Worm (Caenorhabditis elegans) whole organism, young adult: ENCODE data around the gene srh-308.

Source experiments
- B0035.1 ChIP-seq: sonication (generic microtip); optimal IDR thresholded peaks from 2 replicates; lab custom pipeline; 2016; ENCODE audit warnings: missing genetic modification characterization, mild to moderate bottlenecking, missing compliant biosample characterization, missing genotype, missing genetic modification reagents
- B0261.1 ChIP-seq: sonication (generic microtip); optimal IDR thresholded peaks from 2 replicates; lab custom pipeline; 2016; ENCODE audit warnings: mild to moderate bottlenecking, missing genetic modification characterization, moderate library complexity, missing compliant biosample characterization
- B0336.3 ChIP-seq: fragments of 200-800 bp; sonication (Bioruptor generic); IDR thresholded peaks from 2 replicates; pipeline ENCODE4 v1.3.6; 2022; ENCODE audit warnings: missing genetic modification characterization, missing compliant biosample characterization
- C06A6.2 ChIP-seq: fragments of 200-800 bp; sonication (Bioruptor generic); conservative IDR thresholded peaks from 2 replicates; pipeline ENCODE4 v1.3.6; 2022; ENCODE audit warnings: missing genetic modification characterization, missing compliant biosample characterization
- F10E7.11 ChIP-seq: sonication (generic microtip); optimal IDR thresholded peaks from 2 replicates; lab custom pipeline; 2017; ENCODE audit warnings: mild to moderate bottlenecking, missing genetic modification characterization, moderate library complexity, missing compliant biosample characterization
- F23B12.7 ChIP-seq: sonication (generic microtip); optimal IDR thresholded peaks from 2 replicates; lab custom pipeline; 2017; ENCODE audit warnings: missing genetic modification characterization, mild to moderate bottlenecking, missing compliant biosample characterization, antibody characterized with exemption, moderate library complexity; ENCODE audit not compliant: insufficient read depth
- F33H1.4 ChIP-seq: fragments of 200-800 bp; sonication (Bioruptor generic); IDR thresholded peaks from 2 replicates; pipeline ENCODE4 v1.3.6; 2022; ENCODE audit warnings: missing genetic modification reagents, missing genetic modification characterization, missing compliant biosample characterization
- F37B4.10 ChIP-seq: fragments of 200-800 bp; sonication (Bioruptor generic); IDR thresholded peaks from 2 replicates; pipeline ENCODE4 v1.3.6; 2022; ENCODE audit warnings: missing genetic modification characterization, missing compliant biosample characterization
- F57C9.4 ChIP-seq: sonication (generic microtip); optimal IDR thresholded peaks from 2 replicates; lab custom pipeline; 2017; ENCODE audit warnings: mild to moderate bottlenecking, missing genetic modification characterization, missing compliant biosample characterization
- T26A5.8 ChIP-seq: sonication (generic microtip); optimal IDR thresholded peaks from 2 replicates; lab custom pipeline; 2016; ENCODE audit warnings: missing genetic modification characterization, missing compliant biosample characterization
- Y53G8AR.9 ChIP-seq: fragments of 200-800 bp; sonication (Bioruptor generic); conservative IDR thresholded peaks from 2 replicates; pipeline ENCODE4 v1.3.6; 2022; ENCODE audit warnings: missing genetic modification reagents, missing genetic modification characterization, missing compliant biosample characterization
- Y95B8A.8 ChIP-seq: fragments of 200-800 bp; sonication (Bioruptor generic); IDR thresholded peaks from 2 replicates; pipeline ENCODE4 v1.3.6; 2022; ENCODE audit warnings: missing genetic modification reagents, missing genetic modification characterization, missing compliant biosample characterization
- ZK185.1 ChIP-seq: sonication (generic microtip); optimal IDR thresholded peaks from 2 replicates; lab custom pipeline; 2016; ENCODE audit warnings: mild to moderate bottlenecking, missing genetic modification characterization, missing compliant biosample characterization; ENCODE audit not compliant: poor library complexity, severe bottlenecking
- aptf-2 ChIP-seq: fragments of 200-800 bp; sonication (Bioruptor generic); conservative IDR thresholded peaks from 2 replicates; pipeline ENCODE4 v1.3.6; 2022; ENCODE audit warnings: missing genetic modification reagents, missing genetic modification characterization, missing compliant biosample characterization
- athp-1 ChIP-seq: sonication (generic microtip); optimal IDR thresholded peaks from 2 replicates; lab custom pipeline; 2017; ENCODE audit warnings: mild to moderate bottlenecking, missing genetic modification characterization, missing compliant biosample characterization
- attf-6 ChIP-seq: fragments of 200-800 bp; sonication (Bioruptor generic); IDR thresholded peaks from 2 replicates; pipeline ENCODE4 v1.3.6; 2022; ENCODE audit warnings: missing genetic modification reagents, missing genetic modification characterization, missing compliant biosample characterization
- cebp-1 ChIP-seq, 2 experiments: fragments of 200-800 bp in 1 of 2; sonication (Bioruptor generic) in 1 of 2; sonication (generic microtip) in 1 of 2; IDR thresholded peaks in 1 of 2; optimal IDR thresholded peaks in 1 of 2; 2 replicates each; pipeline versions ENCODE4 v1.3.6 to Lab custom; 2017 to 2022; ENCODE audit warnings: missing compliant biosample characterization in 2 of 2, missing genetic modification characterization in 2 of 2, mild to moderate bottlenecking in 1 of 2, missing genetic modification reagents in 1 of 2, moderate library complexity in 1 of 2
- ceh-100 ChIP-seq: fragments of 200-800 bp; sonication (Bioruptor generic); IDR thresholded peaks from 2 replicates; pipeline ENCODE4 v1.3.6; 2022; ENCODE audit warnings: missing genetic modification reagents, missing genetic modification characterization, missing compliant biosample characterization
- ceh-27 ChIP-seq: fragments of 200-800 bp; sonication (Bioruptor generic); optimal IDR thresholded peaks from 2 replicates; lab custom pipeline; 2018; ENCODE audit warnings: mild to moderate bottlenecking, missing genetic modification characterization, moderate library complexity, missing compliant biosample characterization
- ceh-40 ChIP-seq: fragments of 200-800 bp; sonication (Bioruptor generic); IDR thresholded peaks from 2 replicates; pipeline ENCODE4 v1.3.6; 2022; ENCODE audit warnings: missing genetic modification characterization, missing compliant biosample characterization
- dpff-1 ChIP-seq: sonication (generic microtip); optimal IDR thresholded peaks from 2 replicates; lab custom pipeline; 2017; ENCODE audit warnings: mild to moderate bottlenecking, missing genetic modification characterization, missing compliant biosample characterization
- dpl-1 ChIP-seq: fragments of 150-350 bp; optimal IDR thresholded peaks from 2 replicates; lab custom pipeline; 2014; ENCODE audit warnings: missing biosample characterization, missing genetic modification reagents, missing genetic modification characterization
- efl-1 ChIP-seq: fragments of 150-350 bp; optimal IDR thresholded peaks from 2 replicates; lab custom pipeline; 2014; ENCODE audit warnings: missing biosample characterization, missing genetic modification reagents, missing genetic modification characterization
- egrh-3 ChIP-seq: fragments of 200-800 bp; sonication (Bioruptor generic); IDR thresholded peaks from 2 replicates; pipeline ENCODE4 v1.3.6; 2022; ENCODE audit warnings: missing genetic modification reagents, missing genetic modification characterization, missing compliant biosample characterization
- hmg-1.2 ChIP-seq: fragments of 200-800 bp; sonication (Bioruptor generic); IDR thresholded peaks from 2 replicates; pipeline ENCODE4 v1.3.6; 2022; ENCODE audit warnings: missing genetic modification reagents, missing genetic modification characterization, missing compliant biosample characterization
- hsf-1 ChIP-seq: fragments of 200-800 bp; sonication (Bioruptor generic); IDR thresholded peaks from 2 replicates; pipeline ENCODE4 v1.3.6; 2022; ENCODE audit warnings: missing genetic modification reagents, missing genetic modification characterization, missing compliant biosample characterization
- lag-1 ChIP-seq: fragments of 200-800 bp; sonication (Bioruptor generic); IDR thresholded peaks from 2 replicates; pipeline ENCODE4 v1.3.6; 2022; ENCODE audit warnings: missing genetic modification reagents, missing genetic modification characterization, missing compliant biosample characterization
- lin-35 ChIP-seq, 3 experiments: fragments of 150-350 bp in 2 of 3; sonication (generic microtip) in 1 of 3; optimal IDR thresholded peaks; 2 replicates each; lab custom pipeline; 2014 to 2018; ENCODE audit warnings: missing biosample characterization in 3 of 3, missing genetic modification characterization in 3 of 3, missing genetic modification reagents in 3 of 3
- lin-54 ChIP-seq: fragments of 200-800 bp; sonication (Bioruptor generic); optimal IDR thresholded peaks from 2 replicates; lab custom pipeline; 2018; ENCODE audit warnings: mild to moderate bottlenecking, missing genetic modification characterization, missing compliant biosample characterization
- lsl-1 ChIP-seq: fragments of 200-800 bp; sonication (Bioruptor generic); optimal IDR thresholded peaks from 2 replicates; lab custom pipeline; 2018; ENCODE audit warnings: mild to moderate bottlenecking, missing genetic modification characterization, moderate library complexity, missing compliant biosample characterization
- mcd-1 ChIP-seq: fragments of 200-800 bp; sonication (Bioruptor generic); IDR thresholded peaks from 2 replicates; pipeline ENCODE4 v1.3.6; 2022; ENCODE audit warnings: missing genetic modification reagents, missing genetic modification characterization, missing compliant biosample characterization
- mxl-1 ChIP-seq: sonication (generic microtip); optimal IDR thresholded peaks from 2 replicates; lab custom pipeline; 2016; ENCODE audit warnings: missing genetic modification characterization, missing compliant biosample characterization
- nfya-2 ChIP-seq: fragments of 200-800 bp; sonication (Bioruptor generic); IDR thresholded peaks from 2 replicates; pipeline ENCODE4 v1.3.6; 2022; ENCODE audit warnings: missing genetic modification reagents, missing genetic modification characterization, missing compliant biosample characterization
- nfyb-1 ChIP-seq: fragments of 200-800 bp; sonication (Bioruptor generic); IDR thresholded peaks from 2 replicates; pipeline ENCODE4 v1.3.6; 2022; ENCODE audit warnings: missing genetic modification reagents, missing genetic modification characterization, missing compliant biosample characterization
- pbrm-1 ChIP-seq: fragments of 200-800 bp; sonication (Bioruptor generic); IDR thresholded peaks from 2 replicates; pipeline ENCODE4 v1.3.6; 2022; ENCODE audit warnings: missing genetic modification reagents, missing genetic modification characterization, missing compliant biosample characterization
- rcor-1 ChIP-seq: fragments of 200-800 bp; sonication (Bioruptor generic); IDR thresholded peaks from 2 replicates; pipeline ENCODE4 v1.3.6; 2022; ENCODE audit warnings: missing genetic modification reagents, missing genetic modification characterization, missing compliant biosample characterization
- repo-1 ChIP-seq: sonication (generic microtip); optimal IDR thresholded peaks from 2 replicates; lab custom pipeline; 2017; ENCODE audit warnings: mild to moderate bottlenecking, missing genetic modification characterization, missing compliant biosample characterization
- rpc-1 ChIP-seq, 2 experiments: fragments of 150-350 bp in 1 of 2; sonication (generic microtip) in 1 of 2; optimal IDR thresholded peaks; 2 replicates each; lab custom pipeline; 2014 to 2018; ENCODE audit warnings: missing biosample characterization in 1 of 2, missing genetic modification characterization in 1 of 2, missing genetic modification reagents in 1 of 2, missing genotype in 1 of 2
- snpc-4 ChIP-seq, 5 experiments: fragments of 150-350 bp in 1 of 5; sonication (generic microtip) in 4 of 5; optimal IDR thresholded peaks; 2 replicates each; lab custom pipeline; 2014 to 2018; ENCODE audit warnings: missing genetic modification characterization in 5 of 5, missing biosample characterization in 3 of 5, antibody characterized with exemption in 2 of 5, mild to moderate bottlenecking in 2 of 5, missing compliant biosample characterization in 2 of 5, missing genotype in 2 of 5, moderate library complexity in 2 of 5, missing genetic modification reagents in 1 of 5
- tlf-1 ChIP-seq: fragments of 200-800 bp; sonication (Bioruptor generic); optimal IDR thresholded peaks from 2 replicates; lab custom pipeline; 2018; ENCODE audit warnings: mild to moderate bottlenecking, missing genetic modification characterization, missing compliant biosample characterization
- xnd-1 ChIP-seq: sonication (generic microtip); optimal IDR thresholded peaks from 2 replicates; lab custom pipeline; 2016; ENCODE audit warnings: missing genotype, missing genetic modification reagents, missing genetic modification characterization, missing compliant biosample characterization
- zfh-2 ChIP-seq: fragments of 200-800 bp; sonication (Bioruptor generic); conservative IDR thresholded peaks from 2 replicates; pipeline ENCODE4 v1.3.6; 2022; ENCODE audit warnings: missing genetic modification reagents, missing genetic modification characterization, missing compliant biosample characterization
- ztf-26 ChIP-seq: sonication (generic microtip); optimal IDR thresholded peaks from 2 replicates; lab custom pipeline; 2017; ENCODE audit warnings: missing genetic modification characterization, missing compliant biosample characterization

Gene srh-308

DNA sequence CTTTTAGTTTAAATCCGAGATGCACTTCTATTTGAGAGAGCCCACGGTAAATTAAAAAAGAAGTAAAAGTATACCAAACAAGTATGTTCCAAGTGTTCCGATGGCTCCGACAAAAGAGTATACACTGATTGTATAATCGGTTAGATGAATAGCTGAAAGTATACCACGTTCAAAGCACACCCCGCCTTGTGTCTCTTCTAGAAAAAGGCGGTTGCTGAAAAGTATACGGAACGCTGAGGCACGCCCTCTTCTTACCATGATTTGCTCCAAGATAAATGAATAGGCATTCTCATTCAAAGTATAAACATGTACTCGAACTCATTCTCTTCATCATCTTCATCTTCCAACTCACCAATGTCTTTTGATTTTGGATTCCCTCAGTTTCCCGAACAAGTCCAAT, 3.0 kb downstream of the srh-308 start, which contains the start of gene end-3:
end-3 (plus strand) TSS at position 301 of the 400 bp plus-strand sequence.
- TF ChIP-seq F10E7.11 (tag; lab: Kevin White, UChicago) (no peak), B0261.1 (tag; lab: Kevin White, UChicago) (no peak), lag-1 (GFP tag; lab: Robert Waterston, UW) (no peak), rpc-1 (optimal IDR thresholded peaks at IDR 0.05; lab: Kevin White, UChicago) (no peak), rpc-1 (tag; optimal IDR thresholded peaks at IDR 0.05; lab: Kevin White, UChicago) (no peak), F37B4.10 (no peak)

DNA sequence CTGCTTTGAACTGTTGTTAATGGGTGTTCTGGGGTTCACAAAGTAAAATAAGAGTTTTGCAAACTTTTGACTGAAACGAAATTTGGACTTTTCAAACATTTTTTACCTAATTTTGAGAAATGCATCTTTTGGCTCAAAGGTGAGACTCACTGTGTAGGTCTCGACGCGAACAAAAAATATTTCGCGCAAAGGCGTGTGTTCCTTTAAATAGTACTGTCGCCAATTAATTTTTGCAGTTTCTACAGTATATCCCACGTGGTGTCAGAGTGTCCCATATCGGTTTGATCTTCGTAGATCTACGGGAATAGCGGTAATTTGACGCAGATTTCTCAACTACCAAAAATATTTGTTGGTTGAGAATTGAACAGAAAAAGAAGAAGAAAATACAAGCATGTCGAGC, 3.7 kb downstream of the srh-308 start:
- TF ChIP-seq athp-1 (tag; lab: Kevin White, UChicago) (peak; percentile 37), rpc-1 (optimal IDR thresholded peaks at IDR 0.05; lab: Kevin White, UChicago) (no peak), rpc-1 (tag; optimal IDR thresholded peaks at IDR 0.05; lab: Kevin White, UChicago) (no peak), snpc-4 (GFP tag; optimal IDR thresholded peaks at IDR 0.05; lab: Kevin White, UChicago) (no peak), snpc-4 (tag; optimal IDR thresholded peaks at IDR 0.05; lab: Kevin White, UChicago) (peak in 2 of 4 experiments; percentile 10 to 13), Y53G8AR.9 (GFP tag; lab: Robert Waterston, UW) (no peak), zfh-2 (no peak), tlf-1 (GFP tag; lab: Kevin White, UChicago) (no peak), attf-6 (GFP tag; lab: Robert Waterston, UW) (no peak), T26A5.8 (tag; lab: Kevin White, UChicago) (no peak), B0035.1 (tag; lab: Kevin White, UChicago) (no peak), F33H1.4 (GFP tag; lab: Robert Waterston, UW) (peak; percentile 35), efl-1 (GFP tag; lab: Kevin White, UChicago) (peak; percentile 22), mxl-1 (no peak), Y95B8A.8 (GFP tag; lab: Robert Waterston, UW) (no peak), repo-1 (tag; lab: Kevin White, UChicago) (peak; percentile 39), lsl-1 (GFP tag; lab: Kevin White, UChicago) (peak; percentile 42), nfya-2 (no peak), lin-54 (GFP tag; lab: Kevin White, UChicago) (peak; percentile 19), ceh-100 (GFP tag; lab: Robert Waterston, UW) (0 out of 2 replicates have a peak, but pooled peaks have one; percentile 11), aptf-2 (GFP tag; lab: Robert Waterston, UW) (no peak), ceh-40 (GFP tag; lab: Robert Waterston, UW) (0 out of 2 replicates have a peak, but pooled peaks have one; percentile 53), hsf-1 (GFP tag; lab: Robert Waterston, UW) (0 out of 2 replicates have a peak, but pooled peaks have one; percentile 30)

DNA sequence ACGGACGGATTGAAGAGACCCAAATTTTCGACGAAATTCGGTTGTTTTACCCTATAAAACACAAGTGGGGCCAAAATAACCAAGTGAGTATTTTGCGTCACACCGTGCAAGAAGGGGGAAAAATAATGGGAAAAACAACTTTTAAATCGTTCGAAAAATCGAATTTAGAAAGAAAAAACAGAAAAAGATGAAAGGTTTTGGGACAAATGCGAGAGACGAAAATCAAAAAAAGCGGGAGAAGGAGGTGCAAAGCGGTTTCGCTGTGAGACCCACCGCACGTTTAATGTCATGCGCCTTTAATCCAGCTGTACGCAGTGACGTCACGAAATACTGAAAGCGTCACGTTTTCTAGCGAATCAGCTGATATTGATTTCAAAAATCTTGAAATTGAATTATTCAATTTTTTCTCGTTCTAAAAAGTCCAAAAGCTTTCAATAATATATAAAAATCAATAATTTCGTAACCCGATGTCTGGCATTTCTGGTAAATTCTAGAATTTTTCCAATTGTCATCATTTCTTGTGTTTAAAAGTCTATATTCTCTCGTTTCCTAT, 5.3 kb downstream of the srh-308 start, which contains the start of the genes ddx-17 and aip-1:
ddx-17 (minus strand) TSS at position 51 of the 553 bp plus-strand sequence.
aip-1 (plus strand) TSS at position 332 of the 553 bp plus-strand sequence.
- TF ChIP-seq xnd-1 (tag; lab: Kevin White, UChicago) = peak; percentile 32
- no peak for TF ChIP-seq F23B12.7
- peak in 1 of 3 experiments; percentile 70 for TF ChIP-seq lin-35 (GFP tag; optimal IDR thresholded peaks at IDR 0.05; lab: Kevin White, UChicago)
- peak; percentile 45; the same call in 1 of the 2 replicates for TF ChIP-seq B0336.3 (GFP tag; lab: Robert Waterston, UW)
- peak; percentile 74 for TF ChIP-seq rcor-1 (GFP tag; lab: Robert Waterston, UW)
- peak; percentile 56 for TF ChIP-seq nfyb-1 (GFP tag; lab: Robert Waterston, UW)
- peak; percentile 52 for TF ChIP-seq ceh-27 (GFP tag; lab: Kevin White, UChicago)
- TF ChIP-seq pbrm-1 (GFP tag; lab: Robert Waterston, UW) = peak; percentile 71
- TF ChIP-seq hmg-1.2 = peak; percentile 40; the same call in 1 of the 2 replicates
- TF ChIP-seq dpl-1 (GFP tag; lab: Kevin White, UChicago) = peak; percentile 57
- peak; percentile 25; the same call in 1 of the 2 replicates for TF ChIP-seq Y95B8A.8 (GFP tag; lab: Robert Waterston, UW)
- peak; percentile 5 for TF ChIP-seq ZK185.1 (tag; lab: Kevin White, UChicago)
- TF ChIP-seq cebp-1 (GFP tag; IDR thresholded peaks at IDR 0.05; lab: Robert Waterston, UW) = peak; percentile 10; the same call in 1 of the 2 replicates
- peak; percentile 91 for TF ChIP-seq cebp-1 (tag; optimal IDR thresholded peaks at IDR 0.05; lab: Kevin White, UChicago)
- TF ChIP-seq F57C9.4 = no peak
- peak; percentile 35 for TF ChIP-seq ztf-26 (tag; lab: Kevin White, UChicago)
- TF ChIP-seq dpff-1 = no peak
- 0 out of 2 replicates have a peak, but pooled peaks have one; percentile 16 for TF ChIP-seq C06A6.2 (GFP tag; lab: Robert Waterston, UW)
- peak; percentile 71 for TF ChIP-seq mcd-1 (GFP tag; lab: Robert Waterston, UW)
- peak; percentile 51 for TF ChIP-seq egrh-3 (GFP tag; lab: Robert Waterston, UW)
- TF ChIP-seq lin-54 (GFP tag; lab: Kevin White, UChicago) = peak; percentile 58
